Fruit fly (Drosophila melanogaster) whole organism, adult: ENCODE measurements around the gene CG18508.

Experiments
- CG14711 ChIP-seq: fragments of 200-800 bp; sonication (Bioruptor generic); optimal IDR thresholded peaks from 2 replicates; lab custom pipeline; 2018; ENCODE audit warnings: missing biosample characterization, mild to moderate bottlenecking, missing genetic modification characterization, moderate library complexity
- CG5204 ChIP-seq: fragments of 200-800 bp; sonication (Bioruptor generic); optimal IDR thresholded peaks from 2 replicates; lab custom pipeline; 2016; ENCODE audit warnings: missing biosample characterization, missing genetic modification characterization
- Mnt ChIP-seq: fragments of 200-800 bp; sonication (Bioruptor generic); optimal IDR thresholded peaks from 2 replicates; lab custom pipeline; 2016; ENCODE audit warnings: missing biosample characterization, mild to moderate bottlenecking, missing genetic modification characterization
- cic ChIP-seq: fragments of 200-800 bp; sonication (Bioruptor generic); optimal IDR thresholded peaks from 2 replicates; lab custom pipeline; 2017; ENCODE audit warnings: missing biosample characterization, mild to moderate bottlenecking, missing genetic modification characterization, moderate library complexity
- ovo ChIP-seq: fragments of 200-800 bp; sonication (Bioruptor generic); optimal IDR thresholded peaks from 2 replicates; lab custom pipeline; 2016; ENCODE audit warnings: missing biosample characterization, missing genetic modification characterization
- tj ChIP-seq: fragments of 200-800 bp; sonication (Bioruptor generic); optimal IDR thresholded peaks from 3 replicates; lab custom pipeline; 2017; ENCODE audit warnings: missing biosample characterization, mild to moderate bottlenecking, missing genetic modification characterization, moderate library complexity
- toe ChIP-seq: fragments of 200-800 bp; sonication (Bioruptor generic); optimal IDR thresholded peaks from 2 replicates; lab custom pipeline; 2016; ENCODE audit warnings: missing biosample characterization, missing genetic modification characterization

DNA sequence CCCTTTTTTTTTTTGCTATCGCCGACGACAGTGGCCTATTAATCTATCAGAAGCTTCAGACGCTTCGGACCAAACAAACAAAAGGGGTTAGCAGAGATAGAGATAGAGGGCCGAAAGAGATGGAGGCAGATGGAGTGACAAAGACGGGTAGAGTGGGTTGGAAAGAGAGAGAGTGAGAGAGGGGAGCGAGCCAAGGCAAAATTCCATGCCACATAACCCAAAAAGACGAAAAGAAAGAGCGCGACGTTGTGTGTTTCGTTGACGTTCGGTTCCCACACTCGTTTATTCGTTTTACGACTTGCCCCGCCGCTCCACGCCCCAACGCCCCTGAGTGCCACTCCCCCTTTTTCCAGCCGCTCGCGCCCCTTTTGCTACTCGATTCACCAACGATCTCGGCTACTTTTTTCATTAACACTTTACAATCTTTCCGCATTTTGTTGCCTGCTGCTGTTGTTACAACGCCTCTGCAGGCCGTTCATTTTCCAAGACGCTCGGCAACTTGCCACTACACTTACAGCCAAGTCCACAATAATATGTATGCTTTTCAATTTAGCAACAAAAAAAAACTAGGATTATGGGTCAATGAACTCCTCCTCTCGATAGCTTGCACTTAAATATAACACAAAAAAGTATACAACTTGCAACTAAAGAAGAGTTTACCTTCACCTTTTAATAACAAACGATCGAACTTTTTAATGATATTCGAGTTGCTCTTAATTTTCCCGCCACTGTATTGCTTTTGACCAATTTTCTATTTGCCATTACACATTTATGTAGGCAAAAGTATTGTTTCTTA, 29.5 kb downstream of the CG18508 start:
- TF ChIP-seq tj (no peak), toe (GFP tag; lab: Kevin White, UChicago) (no peak), ovo (GFP tag; lab: Kevin White, UChicago) (no peak), CG5204 (no peak), cic (GFP tag; lab: Kevin White, UChicago) (no peak), Mnt (GFP tag; lab: Kevin White, UChicago) (no peak), CG14711 (no peak)
